Worm (Caenorhabditis elegans): ENCODE measurements around the gene hpk-1.

Gene hpk-1

ce11 chrX:4193080-4193479 is 24.0 kb downstream of the hpk-1 start (continued):
- TF ChIP-seq lin-13 (GFP tag; optimal IDR thresholded peaks at IDR 0.05), result no peak
- no peak for TF ChIP-seq unc-130 (GFP tag; optimal IDR thresholded peaks at IDR 0.05)
- no peak for TF ChIP-seq nhr-25 (tag; optimal IDR thresholded peaks at IDR 0.05; ENCODE audit: borderline replicate concordance, insufficient read depth)
- no peak for TF ChIP-seq arid-1 (GFP tag; conservative IDR thresholded peaks at IDR 0.05)
- TF ChIP-seq D1046.2 (GFP tag; IDR thresholded peaks at IDR 0.05), result no peak
- TF ChIP-seq gei-8 (GFP tag; optimal IDR thresholded peaks at IDR 0.05), result no peak
- TF ChIP-seq lin-39 (tag; optimal IDR thresholded peaks at IDR 0.05), result no peak
- TF ChIP-seq nhr-237 (tag; optimal IDR thresholded peaks at IDR 0.05), result no peak
- peak; percentile 41 for TF ChIP-seq dmd-6 (GFP tag; IDR thresholded peaks at IDR 0.05)
- no peak for TF ChIP-seq unc-62 (GFP tag; optimal IDR thresholded peaks at IDR 0.05 in 1 of 2)
- TF ChIP-seq unc-62 (tag; optimal IDR thresholded peaks at IDR 0.05), result no peak
- 0 out of 2 replicates have a peak, but pooled peaks have one; percentile 22 for TF ChIP-seq Y105C5A.15 (GFP tag; IDR thresholded peaks at IDR 0.05)
- TF ChIP-seq ceh-20 (GFP tag; IDR thresholded peaks at IDR 0.05), result no peak
- no peak for TF ChIP-seq ces-1 (GFP tag; optimal IDR thresholded peaks at IDR 0.05)
- peak; percentile 48; the same call in 1 of the 2 replicates for TF ChIP-seq pha-4 (GFP tag; IDR thresholded peaks at IDR 0.05)
- no peak for TF ChIP-seq pha-4 (tag; optimal IDR thresholded peaks at IDR 0.05)
- TF ChIP-seq zip-2 (tag; optimal IDR thresholded peaks at IDR 0.05), result peak; percentile 27
- TF ChIP-seq mdt-29 (GFP tag; IDR thresholded peaks at IDR 0.05), result no peak
- TF ChIP-seq spr-3 (GFP tag; optimal IDR thresholded peaks at IDR 0.05), result peak; percentile 33
- no peak for TF ChIP-seq zip-11 (GFP tag; IDR thresholded peaks at IDR 0.05)
- no peak for TF ChIP-seq dmd-9 (GFP tag; IDR thresholded peaks at IDR 0.05)
- TF ChIP-seq daf-8 (GFP tag; IDR thresholded peaks at IDR 0.05), result no peak
- TF ChIP-seq nhr-111 (GFP tag; optimal IDR thresholded peaks at IDR 0.05), result no peak
- peak; percentile 60 for TF ChIP-seq aly-2 (tag; optimal IDR thresholded peaks at IDR 0.05)
- TF ChIP-seq mxl-3 (GFP tag; optimal IDR thresholded peaks at IDR 0.05), result no peak
- no peak for TF ChIP-seq F49E8.2 (tag; optimal IDR thresholded peaks at IDR 0.05; ENCODE audit: borderline replicate concordance)
- TF ChIP-seq php-3 (GFP tag; IDR thresholded peaks at IDR 0.05), result peak; percentile 22; the same call in 1 of the 2 replicates
- peak; percentile 33; the same call in 1 of the 2 replicates for TF ChIP-seq saeg-2 (GFP tag; IDR thresholded peaks at IDR 0.05)
- TF ChIP-seq nhr-41 (GFP tag; IDR thresholded peaks at IDR 0.05), result no peak
- peak; percentile 41 for TF ChIP-seq spr-1 (tag; optimal IDR thresholded peaks at IDR 0.05)
- no peak for TF ChIP-seq mes-2 (tag; optimal IDR thresholded peaks at IDR 0.05; ENCODE audit: poor library complexity, severe bottlenecking)
- TF ChIP-seq ZK546.5 (tag; optimal IDR thresholded peaks at IDR 0.05), result no peak
- TF ChIP-seq F26F4.8 (GFP tag; conservative IDR thresholded peaks at IDR 0.05), result no peak
- TF ChIP-seq fkh-10 (GFP tag; optimal IDR thresholded peaks at IDR 0.05), result no peak
- no peak for TF ChIP-seq lin-15B (tag; optimal IDR thresholded peaks at IDR 0.05)
- TF ChIP-seq hlh-30 (tag; optimal IDR thresholded peaks at IDR 0.05; ENCODE audit: insufficient read depth), result no peak
- no peak for TF ChIP-seq snpc-4 (tag; optimal IDR thresholded peaks at IDR 0.05)
- TF ChIP-seq ceh-28 (tag; optimal IDR thresholded peaks at IDR 0.05), result no peak
- TF ChIP-seq ztf-7 (tag; optimal IDR thresholded peaks at IDR 0.05), result no peak
- no peak for TF ChIP-seq lim-7 (GFP tag; IDR thresholded peaks at IDR 0.05)
- no peak for TF ChIP-seq duxl-1 (tag; optimal IDR thresholded peaks at IDR 0.05; ENCODE audit: poor library complexity)
- no peak for TF ChIP-seq set-16 (GFP tag; IDR thresholded peaks at IDR 0.05)
- TF ChIP-seq nhr-11 (tag; optimal IDR thresholded peaks at IDR 0.05), result no peak
- TF ChIP-seq zfp-2 (tag; optimal IDR thresholded peaks at IDR 0.05), result no peak
- TF ChIP-seq skn-1 (tag; optimal IDR thresholded peaks at IDR 0.05), result no peak
- TF ChIP-seq tra-1 (GFP tag; IDR thresholded peaks at IDR 0.05), result no peak
- peak; percentile 28; the same call in 1 of the 2 replicates for TF ChIP-seq lin-1 (GFP tag; IDR thresholded peaks at IDR 0.05)
- TF ChIP-seq dmd-8 (GFP tag; IDR thresholded peaks at IDR 0.05), result no peak
- TF ChIP-seq snpc-1.2 (GFP tag; IDR thresholded peaks at IDR 0.05), result no peak
- TF ChIP-seq dpl-1 (GFP tag; optimal IDR thresholded peaks at IDR 0.05), result no peak
- TF ChIP-seq unc-39 (tag; optimal IDR thresholded peaks at IDR 0.05), result no peak
- TF ChIP-seq nhr-6 (tag; optimal IDR thresholded peaks at IDR 0.05), result no peak
